Worm (Caenorhabditis elegans): ENCODE data around the gene fbxa-208.
A peak's percentile ranks its signal among the peaks of the same experiment; 100 is the strongest.

Gene fbxa-208

ce11 chrIII:1221995-1222394 is 34.6 kb upstream of the fbxa-208 start:
- TF ChIP-seq nhr-12 (tag; optimal IDR thresholded peaks at IDR 0.05) (no peak), ztf-11 (tag; optimal IDR thresholded peaks at IDR 0.05) (no peak), lin-13 (tag; optimal IDR thresholded peaks at IDR 0.05) (no peak), zip-8 (tag; optimal IDR thresholded peaks at IDR 0.05) (no peak), sem-2 (GFP tag; optimal IDR thresholded peaks at IDR 0.05) (no peak), mep-1 (tag; optimal IDR thresholded peaks at IDR 0.05) (no peak), cnd-1 (tag; optimal IDR thresholded peaks at IDR 0.05) (no peak), unc-120 (tag; optimal IDR thresholded peaks at IDR 0.05; ENCODE audit: poor library complexity, severe bottlenecking) (no peak), nhr-237 (tag; optimal IDR thresholded peaks at IDR 0.05) (no peak), unc-62 (GFP tag; optimal IDR thresholded peaks at IDR 0.05) (no peak), pha-4 (tag; optimal IDR thresholded peaks at IDR 0.05) (no peak), lin-32 (GFP tag; optimal IDR thresholded peaks at IDR 0.05) (no peak), blmp-1 (tag; optimal IDR thresholded peaks at IDR 0.05) (no peak), unc-39 (tag; optimal IDR thresholded peaks at IDR 0.05) (no peak)

DNA sequence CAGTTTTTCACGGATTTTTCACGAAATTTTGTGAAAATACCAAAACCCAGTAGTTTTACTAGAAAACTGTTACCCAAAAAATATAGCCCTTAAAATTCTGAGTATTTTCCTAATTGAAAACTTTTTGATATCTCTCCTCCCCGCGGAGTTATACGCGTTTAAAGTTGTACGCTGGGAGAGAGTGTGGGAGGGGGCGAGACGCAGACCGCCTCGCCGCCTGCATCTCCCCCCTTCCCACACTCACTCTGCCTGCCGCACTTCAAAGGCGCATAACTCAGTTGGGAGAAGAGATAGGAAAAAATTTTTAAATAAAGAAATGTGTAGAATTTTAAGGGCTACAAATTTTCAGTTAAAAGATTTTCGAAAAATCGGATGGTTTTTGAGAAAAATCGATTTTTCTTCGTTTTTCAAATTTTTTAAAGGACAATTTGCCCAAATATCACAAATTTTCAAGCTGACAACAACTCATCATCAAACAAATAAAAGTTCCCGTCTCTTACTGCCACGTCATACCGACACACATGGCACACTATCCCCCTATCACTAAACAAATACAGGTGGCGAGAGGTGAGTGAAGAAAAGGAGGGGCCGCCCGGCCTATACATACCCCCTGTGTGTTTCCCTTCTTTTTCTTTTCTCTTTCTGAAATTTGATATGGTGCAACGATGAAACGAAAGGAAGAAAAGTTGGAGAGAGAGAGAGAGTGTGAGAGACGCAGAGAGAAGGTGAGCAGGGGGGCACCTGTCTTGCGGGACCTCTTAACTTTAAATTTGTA is 33.1 kb upstream of the fbxa-208 start:
- TF ChIP-seq lin-13 (tag; optimal IDR thresholded peaks at IDR 0.05) (peak; percentile 0), hlh-1 (tag; optimal IDR thresholded peaks at IDR 0.05) (peak; percentile 55), unc-120 (tag; optimal IDR thresholded peaks at IDR 0.05; ENCODE audit: poor library complexity, severe bottlenecking) (peak; percentile 26), lin-32 (GFP tag; optimal IDR thresholded peaks at IDR 0.05) (no peak), nhr-237 (tag; optimal IDR thresholded peaks at IDR 0.05) (peak; percentile 4), cnd-1 (tag; optimal IDR thresholded peaks at IDR 0.05) (no peak)

DNA sequence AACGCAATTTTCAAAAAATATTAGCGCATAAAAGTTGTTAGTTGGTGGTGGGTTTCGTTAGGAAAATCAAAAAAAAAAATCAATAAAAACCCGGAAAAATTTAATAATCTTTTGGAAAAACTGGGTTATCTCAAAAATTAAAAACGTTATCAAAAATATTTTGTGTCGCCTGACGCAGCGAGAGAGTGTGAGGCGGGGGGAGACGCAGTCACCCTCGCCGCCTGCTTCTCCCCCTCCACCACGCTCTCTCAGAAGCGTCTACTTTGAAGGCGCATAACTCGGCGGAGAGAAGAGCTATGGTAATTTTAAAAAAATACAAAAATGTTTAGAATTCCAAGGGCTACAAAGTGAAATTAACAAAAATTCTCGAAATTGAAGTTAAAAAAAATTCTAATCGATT is 31.5 kb upstream of the fbxa-208 start:
- TF ChIP-seq elt-3 (tag; optimal IDR thresholded peaks at IDR 0.05): no peak
- TF ChIP-seq cnd-1 (tag; optimal IDR thresholded peaks at IDR 0.05): no peak
- TF ChIP-seq drap-1 (GFP tag; optimal IDR thresholded peaks at IDR 0.05): no peak
- no peak for TF ChIP-seq lsy-2 (tag; optimal IDR thresholded peaks at IDR 0.05)
- TF ChIP-seq nhr-12 (tag; optimal IDR thresholded peaks at IDR 0.05): no peak
- no peak for TF ChIP-seq mab-5 (tag; optimal IDR thresholded peaks at IDR 0.05)
- no peak for TF ChIP-seq nhr-28 (tag; optimal IDR thresholded peaks at IDR 0.05)
- TF ChIP-seq sptf-1 (tag; optimal IDR thresholded peaks at IDR 0.05): no peak
- no peak for TF ChIP-seq ceh-43 (GFP tag; optimal IDR thresholded peaks at IDR 0.05)

DNA sequence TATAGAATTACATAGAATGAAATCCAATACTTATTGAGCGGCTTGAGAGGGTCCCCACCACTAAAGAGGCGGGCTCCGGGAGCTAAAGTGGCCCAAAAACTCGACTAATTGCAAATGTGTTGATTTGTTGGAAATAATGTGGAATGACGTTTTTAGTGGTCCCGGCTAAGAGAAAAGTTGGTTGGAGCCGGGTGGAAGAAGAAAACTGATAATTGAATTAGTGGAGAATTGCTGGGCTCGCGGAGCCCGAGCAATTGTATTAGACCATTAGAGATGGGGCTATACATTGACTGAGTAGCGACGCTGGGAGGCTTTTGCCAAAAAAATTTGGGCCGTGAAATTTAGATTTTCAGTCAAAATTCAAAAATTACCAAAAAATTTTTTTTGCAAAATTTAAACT is 31.0 kb upstream of the fbxa-208 start:
- TF ChIP-seq ceh-39 (tag; optimal IDR thresholded peaks at IDR 0.05): no peak
- no peak for TF ChIP-seq tbx-8 (GFP tag; optimal IDR thresholded peaks at IDR 0.05)
- TF ChIP-seq hlh-1 (tag; optimal IDR thresholded peaks at IDR 0.05): no peak
- TF ChIP-seq M03D4.4 (tag; optimal IDR thresholded peaks at IDR 0.05): no peak
- TF ChIP-seq ztf-11 (tag; optimal IDR thresholded peaks at IDR 0.05): no peak
- TF ChIP-seq ces-1 (GFP tag; optimal IDR thresholded peaks at IDR 0.05): peak; percentile 84
- TF ChIP-seq unc-120 (tag; optimal IDR thresholded peaks at IDR 0.05; ENCODE audit: poor library complexity, severe bottlenecking): peak; percentile 24
- no peak for TF ChIP-seq nhr-28 (tag; optimal IDR thresholded peaks at IDR 0.05)
- TF ChIP-seq nhr-237 (tag; optimal IDR thresholded peaks at IDR 0.05): no peak

ce11 chrIII:1226256-1226655 is 30.4 kb upstream of the fbxa-208 start:
- TF ChIP-seq unc-62 (GFP tag; optimal IDR thresholded peaks at IDR 0.05) (no peak), drap-1 (GFP tag; optimal IDR thresholded peaks at IDR 0.05) (no peak), flh-1 (GFP tag; optimal IDR thresholded peaks at IDR 0.05) (no peak), mls-2 (tag; optimal IDR thresholded peaks at IDR 0.05) (no peak), sem-2 (GFP tag; optimal IDR thresholded peaks at IDR 0.05) (no peak), lsy-2 (tag; optimal IDR thresholded peaks at IDR 0.05) (peak; percentile 20), sptf-1 (tag; optimal IDR thresholded peaks at IDR 0.05) (peak; percentile 16), unc-120 (tag; optimal IDR thresholded peaks at IDR 0.05; ENCODE audit: poor library complexity, severe bottlenecking) (no peak), nhr-12 (tag; optimal IDR thresholded peaks at IDR 0.05) (no peak), snpc-4 (tag; optimal IDR thresholded peaks at IDR 0.05) (no peak), hlh-1 (tag; optimal IDR thresholded peaks at IDR 0.05) (no peak), lin-13 (tag; optimal IDR thresholded peaks at IDR 0.05) (no peak), lin-32 (GFP tag; optimal IDR thresholded peaks at IDR 0.05) (no peak), nhr-28 (tag; optimal IDR thresholded peaks at IDR 0.05) (no peak), unc-39 (tag; optimal IDR thresholded peaks at IDR 0.05) (no peak), elt-1 (tag; optimal IDR thresholded peaks at IDR 0.05; ENCODE audit: borderline replicate concordance, insufficient read depth) (no peak), ham-2 (GFP tag; optimal IDR thresholded peaks at IDR 0.05) (no peak), ceh-39 (tag; optimal IDR thresholded peaks at IDR 0.05) (no peak), pha-4 (tag; optimal IDR thresholded peaks at IDR 0.05) (peak; percentile 98)
